Worm (Caenorhabditis elegans): ENCODE results near the gene cutl-15.

cutl-15 gene

ce11 chrII:8989444-8989843, 42.0 kb upstream of the cutl-15 start, which contains the start of gene C18E9.9:
Gene C18E9.9, minus strand, starts transcription at chrII:8989544.
- TF ChIP-seq daf-16 (GFP tag; optimal IDR thresholded peaks at IDR 0.05) (no peak), daf-16 (tag; optimal IDR thresholded peaks at IDR 0.05) (peak; percentile 38), nhr-77 (tag; optimal IDR thresholded peaks at IDR 0.05) (peak; percentile 0), T26A8.4 (GFP tag; IDR thresholded peaks at IDR 0.05) (no peak), hlh-11 (tag; optimal IDR thresholded peaks at IDR 0.05) (peak; percentile 20), lir-3 (tag; optimal IDR thresholded peaks at IDR 0.05) (no peak), ceh-20 (GFP tag; IDR thresholded peaks at IDR 0.05) (no peak), nhr-42 (GFP tag; IDR thresholded peaks at IDR 0.05) (no peak), dve-1 (tag; optimal IDR thresholded peaks at IDR 0.05; ENCODE audit: insufficient read depth) (peak; percentile 17), nhr-25 (tag; optimal IDR thresholded peaks at IDR 0.05; ENCODE audit: borderline replicate concordance, insufficient read depth) (no peak), nhr-28 (tag; optimal IDR thresholded peaks at IDR 0.05) (peak; percentile 3)

- TF ChIP-seq ceh-44 (GFP tag; IDR thresholded peaks at IDR 0.05) (no peak), nhr-102 (tag; optimal IDR thresholded peaks at IDR 0.05) (peak; percentile 21), mxl-2 (GFP tag; conservative IDR thresholded peaks at IDR 0.05) (no peak), aha-1 (tag) (peak; percentile 79), arid-1 (GFP tag; conservative IDR thresholded peaks at IDR 0.05) (no peak), zag-1 (tag; optimal IDR thresholded peaks at IDR 0.05) (no peak)
These were observed 40.5 kb upstream of the cutl-15 start, which contains the start of gene C18E9.8 for ce11 chrII:8987962-8988361. Gene C18E9.8, minus strand, starts transcription at chrII:8988062.

ce11 chrII:8982683-8983082, 35.2 kb upstream of the cutl-15 start, which contains the start of gene C18E9.7:
Gene C18E9.7, minus strand, starts transcription at chrII:8982783.
- TF ChIP-seq ceh-82 (tag; optimal IDR thresholded peaks at IDR 0.05) (no peak), saeg-2 (GFP tag; IDR thresholded peaks at IDR 0.05) (no peak), ceh-20 (GFP tag; IDR thresholded peaks at IDR 0.05) (no peak), zfp-2 (tag; optimal IDR thresholded peaks at IDR 0.05) (no peak), ceh-32 (tag; optimal IDR thresholded peaks at IDR 0.05; ENCODE audit: poor library complexity) (no peak), ceh-62 (tag; optimal IDR thresholded peaks at IDR 0.05) (no peak), cey-2 (tag; optimal IDR thresholded peaks at IDR 0.05; ENCODE audit: borderline replicate concordance, insufficient read depth) (no peak), madf-9 (GFP tag; conservative IDR thresholded peaks at IDR 0.05) (no peak), zip-11 (GFP tag; IDR thresholded peaks at IDR 0.05) (no peak), pqm-1 (tag; optimal IDR thresholded peaks at IDR 0.05) (no peak), dmd-9 (GFP tag; IDR thresholded peaks at IDR 0.05) (no peak), unc-39 (tag; optimal IDR thresholded peaks at IDR 0.05) (no peak), lin-29 (GFP tag; IDR thresholded peaks at IDR 0.05) (no peak), lin-38 (GFP tag; IDR thresholded peaks at IDR 0.05) (no peak), duxl-1 (tag; optimal IDR thresholded peaks at IDR 0.05; ENCODE audit: poor library complexity) (no peak), Y5F2A.4 (GFP tag; optimal IDR thresholded peaks at IDR 0.05) (no peak), nhr-111 (GFP tag; optimal IDR thresholded peaks at IDR 0.05) (no peak), dmd-8 (GFP tag; IDR thresholded peaks at IDR 0.05) (no peak), skn-1 (tag; optimal IDR thresholded peaks at IDR 0.05) (no peak)

DNA sequence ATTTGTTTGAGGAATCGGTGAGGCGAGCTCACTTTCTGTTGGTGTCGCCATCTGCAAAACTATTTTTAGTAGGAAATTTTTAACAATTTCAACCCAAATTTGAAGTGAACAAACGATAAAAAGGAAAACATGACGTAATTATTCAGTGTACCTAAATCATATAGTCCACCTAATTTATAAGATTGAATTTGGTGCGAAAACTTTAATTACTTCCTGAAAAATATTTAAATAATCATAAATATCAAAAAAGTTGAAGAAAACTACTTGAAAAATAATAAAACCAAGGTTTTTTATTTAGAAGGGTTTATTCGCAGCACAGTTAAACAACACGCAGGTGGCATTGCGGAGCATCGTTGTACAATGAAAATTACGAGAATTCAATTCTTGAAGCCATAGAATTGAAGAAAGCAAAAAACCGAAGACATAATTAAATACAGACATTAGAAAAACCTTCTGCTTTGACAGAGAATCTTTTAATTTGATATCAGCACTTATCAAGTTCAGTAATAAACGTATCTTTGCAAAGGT, 26.1 kb upstream of the cutl-15 start, which contains the start of gene tomm-40:
TSS of gene tomm-40 (minus strand) at position 51 of the 528 bp plus-strand sequence.
- TF ChIP-seq T20F7.1 (GFP tag; optimal IDR thresholded peaks at IDR 0.05) (peak; percentile 94), F49E8.2 (tag; optimal IDR thresholded peaks at IDR 0.05; ENCODE audit: borderline replicate concordance) (no peak), unc-39 (tag; optimal IDR thresholded peaks at IDR 0.05) (no peak), dpl-1 (GFP tag; optimal IDR thresholded peaks at IDR 0.05) (peak; percentile 44)

Data from whole organism, L4 larva.